Fruit fly (Drosophila melanogaster) whole organism, embryonic: ENCODE results near the gene CG45428.
A peak's percentile ranks its signal among the peaks of the same experiment; 100 is the strongest.

Experiments used
- CG10543 ChIP-seq: fragments of 200-800 bp; sonication (Bioruptor generic); optimal IDR thresholded peaks from 3 replicates; lab custom pipeline; 2017; ENCODE audit warnings: missing biosample characterization, mild to moderate bottlenecking, missing genetic modification characterization, moderate library complexity
- CG11723 ChIP-seq: fragments of 200-800 bp; sonication (Bioruptor generic); optimal IDR thresholded peaks from 2 replicates; lab custom pipeline; 2017; ENCODE audit warnings: missing biosample characterization, mild to moderate bottlenecking, missing genetic modification characterization
- CG13624 ChIP-seq: fragments of 200-800 bp; sonication (Bioruptor generic); optimal IDR thresholded peaks from 2 replicates; lab custom pipeline; 2016; ENCODE audit warnings: missing biosample characterization, missing genetic modification characterization
- CG14014 ChIP-seq: fragments of 200-800 bp; sonication (Bioruptor generic); IDR thresholded peaks from 2 replicates; pipeline ENCODE4 v1.3.6; 2022; ENCODE audit warnings: missing biosample characterization, missing genetic modification characterization
- CG14441 ChIP-seq: fragments of 200-800 bp; sonication (Bioruptor generic); IDR thresholded peaks from 2 replicates; pipeline ENCODE4 v1.3.6; 2022; ENCODE audit warnings: missing biosample characterization, missing genetic modification characterization
- CG15011 ChIP-seq: fragments of 200-800 bp; sonication (Bioruptor generic); optimal IDR thresholded peaks from 3 replicates; lab custom pipeline; 2018; ENCODE audit warnings: missing biosample characterization, mild to moderate bottlenecking, missing genetic modification characterization
- CG17359 ChIP-seq: fragments of 200-800 bp; sonication (Bioruptor generic); optimal IDR thresholded peaks from 3 replicates; lab custom pipeline; 2018; ENCODE audit warnings: missing biosample characterization, mild to moderate bottlenecking, missing genetic modification characterization, moderate library complexity
- CG17385 ChIP-seq: fragments of 200-800 bp; sonication (Bioruptor generic); optimal IDR thresholded peaks from 3 replicates; lab custom pipeline; 2018; ENCODE audit warnings: missing biosample characterization, mild to moderate bottlenecking, missing genetic modification characterization
- CG17568 ChIP-seq: fragments of 200-800 bp; sonication (Bioruptor generic); optimal IDR thresholded peaks from 2 replicates; lab custom pipeline; 2018; ENCODE audit warnings: missing biosample characterization, mild to moderate bottlenecking, missing genetic modification characterization, moderate library complexity
- CG33557 ChIP-seq: fragments of 200-800 bp; sonication (Bioruptor generic); optimal IDR thresholded peaks from 2 replicates; lab custom pipeline; 2019; ENCODE audit warnings: missing biosample characterization, mild to moderate bottlenecking, missing genetic modification characterization, moderate library complexity
- CG4730 ChIP-seq: fragments of 200-800 bp; sonication (Bioruptor generic); IDR thresholded peaks from 2 replicates; pipeline ENCODE4 v1.3.6; 2022; ENCODE audit warnings: missing biosample characterization, missing genetic modification characterization
- CG6272 ChIP-seq: fragments of 200-800 bp; sonication (Bioruptor generic); IDR thresholded peaks from 2 replicates; pipeline ENCODE4 v1.3.6; 2022; ENCODE audit warnings: missing biosample characterization, missing genetic modification characterization
- CG8359 ChIP-seq: fragments of 200-800 bp; sonication (Bioruptor generic); optimal IDR thresholded peaks from 2 replicates; lab custom pipeline; 2017; ENCODE audit warnings: missing biosample characterization, mild to moderate bottlenecking, missing genetic modification characterization, borderline replicate concordance
- CG8388 ChIP-seq: fragments of 200-800 bp; sonication (Bioruptor generic); optimal IDR thresholded peaks from 2 replicates; lab custom pipeline; 2019; ENCODE audit warnings: missing biosample characterization, mild to moderate bottlenecking, missing genetic modification characterization, moderate library complexity
- CrebB ChIP-seq: fragments of 200-800 bp; sonication (Bioruptor generic); optimal IDR thresholded peaks from 3 replicates; lab custom pipeline; 2018; ENCODE audit warnings: missing biosample characterization, mild to moderate bottlenecking, missing genetic modification characterization
- D ChIP-seq, 2 experiments: fragments of 200-800 bp in 1 of 2; fragments of >200 bp in 1 of 2; sonication (Bioruptor generic) in 1 of 2; optimal IDR thresholded peaks; 2 replicates in 1 of 2; 3 replicates in 1 of 2; lab custom pipeline; 2017; ENCODE audit warnings: mild to moderate bottlenecking in 1 of 2, missing biosample characterization in 1 of 2, missing genetic modification characterization in 1 of 2, missing genetic modification reagents in 1 of 2
- Deaf1 ChIP-seq: fragments of 200-800 bp; optimal IDR thresholded peaks from 3 replicates; lab custom pipeline; 2019; ENCODE audit warnings: missing biosample characterization, mild to moderate bottlenecking, missing genetic modification characterization, moderate library complexity
- Dfd ChIP-seq, 2 experiments: fragments of >200 bp; optimal IDR thresholded peaks; 2 replicates each; lab custom pipeline; 2017; ENCODE audit warnings: missing biosample characterization in 2 of 2, missing genetic modification characterization in 2 of 2
- Dp ChIP-seq: fragments of 200-800 bp; sonication (Bioruptor generic); optimal IDR thresholded peaks from 2 replicates; lab custom pipeline; 2018; ENCODE audit warnings: missing biosample characterization, mild to moderate bottlenecking, missing genetic modification characterization, moderate library complexity
- Ets65A ChIP-seq: fragments of 200-800 bp; sonication (Bioruptor generic); peaks from one replicate; lab custom pipeline; 2016; ENCODE audit warnings: missing biosample characterization, missing genetic modification characterization
- Fer1 ChIP-seq: fragments of 200-800 bp; sonication (Bioruptor generic); optimal IDR thresholded peaks from 2 replicates; lab custom pipeline; 2017; ENCODE audit warnings: missing biosample characterization, mild to moderate bottlenecking, missing genetic modification characterization
- H15 ChIP-seq: fragments of 200-800 bp; sonication (Bioruptor generic); IDR thresholded peaks from 3 replicates; pipeline ENCODE4 v1.3.6; 2022; ENCODE audit warnings: missing biosample characterization, missing genetic modification characterization
- Lpt ChIP-seq: fragments of >200 bp; optimal IDR thresholded peaks from 2 replicates; lab custom pipeline; 2018; ENCODE audit warnings: missing biosample characterization, missing genetic modification characterization
- MESR4 ChIP-seq: fragments of 200-800 bp; sonication (Bioruptor generic); optimal IDR thresholded peaks from 2 replicates; lab custom pipeline; 2018; ENCODE audit warnings: missing biosample characterization, mild to moderate bottlenecking, missing genetic modification characterization, moderate library complexity
- Med ChIP-seq: fragments of 200-800 bp; sonication (Bioruptor generic); peaks from one replicate; lab custom pipeline; 2016; ENCODE audit warnings: missing biosample characterization, missing genetic modification characterization, mild to moderate bottlenecking, inconsistent platforms, moderate library complexity
- Nf-YA ChIP-seq: fragments of 200-800 bp; sonication (Bioruptor generic); IDR thresholded peaks from 2 replicates; pipeline ENCODE4 v1.3.6; 2022; ENCODE audit warnings: missing biosample characterization, missing genetic modification characterization
- Oli ChIP-seq: fragments of 200-800 bp; sonication (Bioruptor generic); optimal IDR thresholded peaks from 2 replicates; lab custom pipeline; 2018; ENCODE audit warnings: missing biosample characterization, mild to moderate bottlenecking, missing genetic modification characterization, moderate library complexity
- Pdp1 ChIP-seq, 2 experiments: fragments of 200-800 bp; sonication (Bioruptor generic); optimal IDR thresholded peaks; 3 replicates each; lab custom pipeline; 2016; ENCODE audit warnings: missing biosample characterization in 2 of 2, missing genetic modification characterization in 2 of 2, mild to moderate bottlenecking in 1 of 2, moderate library complexity in 1 of 2
- Tbp ChIP-seq: fragments of >200 bp; optimal IDR thresholded peaks from 2 replicates; lab custom pipeline; 2018; ENCODE audit warnings: missing biosample characterization, missing genetic modification characterization
- Trl ChIP-seq, 3 experiments: fragments of >200 bp in 2 of 3; fragments of 200-800 bp in 1 of 3; sonication (Bioruptor generic) in 1 of 3; optimal IDR thresholded peaks; 2 replicates in 1 of 3; 3 replicates in 2 of 3; lab custom pipeline; 2016 to 2017; ENCODE audit warnings: missing biosample characterization in 1 of 3, missing genetic modification characterization in 1 of 3
- az2 ChIP-seq: fragments of 200-800 bp; sonication (Bioruptor generic); optimal IDR thresholded peaks from 3 replicates; lab custom pipeline; 2016; ENCODE audit warnings: missing biosample characterization, missing genetic modification characterization
- crc ChIP-seq: fragments of 200-800 bp; sonication (Bioruptor generic); optimal IDR thresholded peaks from 2 replicates; lab custom pipeline; 2016; ENCODE audit warnings: missing biosample characterization, missing genetic modification characterization
- fd3F ChIP-seq: fragments of 200-800 bp; sonication (Bioruptor generic); optimal IDR thresholded peaks from 2 replicates; lab custom pipeline; 2018; ENCODE audit warnings: missing biosample characterization, mild to moderate bottlenecking, missing genetic modification characterization, moderate library complexity
- gem ChIP-seq: fragments of 200-800 bp; sonication (Bioruptor generic); optimal IDR thresholded peaks from 2 replicates; lab custom pipeline; 2019; ENCODE audit warnings: missing biosample characterization, mild to moderate bottlenecking, missing genetic modification characterization, moderate library complexity
- ham ChIP-seq: fragments of 200-800 bp; sonication (Bioruptor generic); IDR thresholded peaks from 2 replicates; pipeline ENCODE4 v1.3.6; 2022; ENCODE audit warnings: missing biosample characterization, missing genetic modification characterization
- jing ChIP-seq: fragments of 200-800 bp; sonication (Bioruptor generic); optimal IDR thresholded peaks from 2 replicates; lab custom pipeline; 2018; ENCODE audit warnings: missing biosample characterization, mild to moderate bottlenecking, missing genetic modification characterization
- lov ChIP-seq, 2 experiments: fragments of 200-800 bp in 1 of 2; fragments of >200 bp in 1 of 2; sonication (Bioruptor generic) in 1 of 2; IDR thresholded peaks in 1 of 2; optimal IDR thresholded peaks in 1 of 2; 2 replicates in 1 of 2; 3 replicates in 1 of 2; pipeline versions ENCODE4 v1.3.6 to Lab custom; 2017 to 2022; ENCODE audit warnings: missing biosample characterization in 1 of 2, missing genetic modification characterization in 1 of 2
- mirr ChIP-seq: fragments of 200-800 bp; sonication (Bioruptor generic); optimal IDR thresholded peaks from 3 replicates; lab custom pipeline; 2018; ENCODE audit warnings: missing biosample characterization, mild to moderate bottlenecking, missing genetic modification characterization
- pb ChIP-seq: fragments of 200-800 bp; sonication (Bioruptor generic); optimal IDR thresholded peaks from 3 replicates; lab custom pipeline; 2016; ENCODE audit warnings: missing biosample characterization, missing genetic modification characterization
- rib ChIP-seq: fragments of 200-800 bp; sonication (Bioruptor generic); IDR thresholded peaks from 2 replicates; pipeline ENCODE4 v1.3.6; 2022; ENCODE audit warnings: missing biosample characterization, missing genetic modification characterization
- row ChIP-seq: fragments of 200-800 bp; sonication (Bioruptor generic); IDR thresholded peaks from 3 replicates; pipeline ENCODE4 v1.3.6; 2022; ENCODE audit warnings: missing biosample characterization, missing genetic modification characterization
- salm ChIP-seq: fragments of 200-800 bp; sonication (Bioruptor generic); optimal IDR thresholded peaks from 2 replicates; lab custom pipeline; 2018; ENCODE audit warnings: missing biosample characterization, mild to moderate bottlenecking, missing genetic modification characterization
- schlank ChIP-seq: fragments of 200-800 bp; sonication (Bioruptor generic); optimal IDR thresholded peaks from 2 replicates; lab custom pipeline; 2018; ENCODE audit warnings: missing biosample characterization, mild to moderate bottlenecking, missing genetic modification characterization
- shn ChIP-seq: fragments of 200-800 bp; sonication (Bioruptor generic); optimal IDR thresholded peaks from 3 replicates; lab custom pipeline; 2016; ENCODE audit warnings: missing biosample characterization, missing genetic modification characterization
- tx ChIP-seq: fragments of 200-800 bp; sonication (Bioruptor generic); optimal IDR thresholded peaks from 2 replicates; lab custom pipeline; 2016; ENCODE audit warnings: missing biosample characterization, missing genetic modification characterization
- unc-4 ChIP-seq: fragments of 200-800 bp; sonication (Bioruptor generic); IDR thresholded peaks from 2 replicates; pipeline ENCODE4 v1.3.6; 2022; ENCODE audit warnings: missing biosample characterization, missing genetic modification characterization; ENCODE audit not compliant: partially characterized antibody
- usp ChIP-seq: fragments of >200 bp; optimal IDR thresholded peaks from 2 replicates; lab custom pipeline; 2017; ENCODE audit warnings: missing biosample characterization, missing genetic modification characterization
- zen2 ChIP-seq: fragments of 200-800 bp; sonication (Bioruptor generic); IDR thresholded peaks from 3 replicates; pipeline ENCODE4 v1.3.6; 2022; ENCODE audit warnings: missing biosample characterization, missing genetic modification characterization; ENCODE audit not compliant: partially characterized antibody

The CG45428 gene

DNA sequence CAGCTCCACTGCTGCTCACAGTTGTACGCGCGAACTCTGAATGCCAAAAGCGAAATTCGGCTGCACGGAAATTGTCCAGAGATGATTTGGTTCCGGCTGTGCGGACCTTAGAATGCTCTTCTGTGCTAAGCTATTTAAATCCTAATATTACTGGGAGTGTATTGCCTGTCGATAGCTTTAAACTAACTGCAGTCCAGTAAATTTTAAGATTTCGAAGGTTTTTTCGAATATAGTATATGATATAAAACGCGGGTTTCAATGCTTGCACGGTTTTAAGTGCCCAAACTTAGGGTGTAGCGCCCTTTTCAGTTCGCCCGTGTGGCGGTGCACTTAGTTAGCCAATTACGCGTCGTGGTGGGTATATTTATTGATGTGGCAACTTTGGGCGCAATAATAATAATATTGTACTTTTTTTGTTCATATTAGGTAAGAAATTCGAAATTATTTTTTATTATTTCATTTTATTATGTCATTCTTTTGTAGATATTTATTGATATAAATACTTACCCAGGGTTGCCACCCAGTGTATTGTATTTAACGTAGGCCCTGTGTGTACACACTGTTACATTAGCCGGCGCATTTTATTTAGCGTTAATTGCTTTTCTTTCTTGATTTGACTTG is 42.0 kb upstream of the CG45428 start, which contains the start of the genes Chro and Ssl1 (continued):
- TF ChIP-seq mirr (GFP tag; lab: Kevin White, UChicago) (peak; percentile 99), CG17359 (tag; lab: Kevin White, UChicago) (peak; percentile 100), Pdp1 (GFP tag; optimal IDR thresholded peaks at IDR 0.05; lab: Kevin White, UChicago) (peak; percentile 100), CG15011 (GFP tag; lab: Kevin White, UChicago) (peak; percentile 100), jing (GFP tag; lab: Kevin White, UChicago) (peak; percentile 100), Nf-YA (GFP tag; lab: Robert Waterston, UW) (peak; percentile 100), Tbp (GFP tag; lab: Kevin White, UChicago) (no peak), Dp (GFP tag; lab: Kevin White, UChicago) (peak; percentile 59), CG4730 (peak; percentile 100), CG14441 (GFP tag; lab: Robert Waterston, UW) (peak; percentile 100), H15 (peak; percentile 100), Oli (tag; lab: Kevin White, UChicago) (peak; percentile 100), crc (GFP tag; lab: Kevin White, UChicago) (peak; percentile 100), rib (peak; percentile 99), CG17568 (peak; percentile 99), tx (GFP tag; lab: Kevin White, UChicago) (peak; percentile 100), Med (GFP tag; lab: Kevin White, UChicago) (peak; percentile 100), schlank (tag; lab: Kevin White, UChicago) (peak; percentile 99), CG6272 (GFP tag; lab: Robert Waterston, UW) (peak; percentile 100), shn (peak; percentile 100), Trl (optimal IDR thresholded peaks at IDR 0.05; lab: Kevin White, UChicago) (no peak), Trl (GFP tag; optimal IDR thresholded peaks at IDR 0.05; lab: Kevin White, UChicago) (peak; percentile 100), Deaf1 (tag; lab: Kevin White, UChicago) (peak; percentile 92), CG33557 (peak; percentile 99), row (peak; percentile 100), Ets65A (GFP tag; lab: Kevin White, UChicago) (peak; percentile 100), salm (tag; lab: Kevin White, UChicago) (peak; percentile 100), CG11723 (GFP tag; lab: Kevin White, UChicago) (peak; percentile 100), CrebB (tag; lab: Kevin White, UChicago) (peak; percentile 100), zen2 (no peak), gem (peak; percentile 100), CG14014 (GFP tag; lab: Robert Waterston, UW) (peak; percentile 100), CG13624 (GFP tag; lab: Kevin White, UChicago) (peak; percentile 100), lov (optimal IDR thresholded peaks at IDR 0.05; lab: Kevin White, UChicago) (no peak), lov (GFP tag; IDR thresholded peaks at IDR 0.05; lab: Robert Waterston, UW) (peak; percentile 100), Fer1 (GFP tag; lab: Kevin White, UChicago) (peak; percentile 100), unc-4 (GFP tag; lab: Robert Waterston, UW) (0 out of 2 replicates have a peak, but pooled peaks have one; percentile 22), D (optimal IDR thresholded peaks at IDR 0.05; lab: Kevin White, UChicago) (no peak), D (GFP tag; optimal IDR thresholded peaks at IDR 0.05; lab: Kevin White, UChicago) (peak; percentile 100), CG17385 (GFP tag; lab: Kevin White, UChicago) (peak; percentile 99), Dfd (GFP tag; optimal IDR thresholded peaks at IDR 0.05; lab: Kevin White, UChicago) (peak in 1 of 2 experiments; percentile 90), CG8388 (GFP tag; lab: Kevin White, UChicago) (peak; percentile 100), ham (peak; percentile 99), MESR4 (GFP tag; lab: Kevin White, UChicago) (peak; percentile 95), CG8359 (peak; percentile 97), az2 (peak; percentile 100), usp (no peak), Lpt (GFP tag; lab: Kevin White, UChicago) (no peak), CG10543 (GFP tag; lab: Kevin White, UChicago) (peak; percentile 99), fd3F (GFP tag; lab: Kevin White, UChicago) (peak; percentile 99), pb (peak; percentile 100)
